Worm (Caenorhabditis elegans): ENCODE measurements around the gene ift-43.

ce11 chrII:5704479-5704878 is 43.9 kb upstream of the ift-43 start:
- no peak for TF ChIP-seq madf-8 (GFP tag; conservative IDR thresholded peaks at IDR 0.05)
- no peak for TF ChIP-seq pha-4 (tag; optimal IDR thresholded peaks at IDR 0.05)
- TF ChIP-seq unc-62 (GFP tag; optimal IDR thresholded peaks at IDR 0.05): no peak
- TF ChIP-seq F22D6.2 (tag; optimal IDR thresholded peaks at IDR 0.05): no peak
- TF ChIP-seq nhr-179 (tag; optimal IDR thresholded peaks at IDR 0.05): no peak
- no peak for TF ChIP-seq snpc-4 (GFP tag; optimal IDR thresholded peaks at IDR 0.05)
- TF ChIP-seq snpc-4 (tag; optimal IDR thresholded peaks at IDR 0.05): no peak
- TF ChIP-seq hlh-12 (tag; optimal IDR thresholded peaks at IDR 0.05): no peak
- no peak for TF ChIP-seq madf-6 (GFP tag; IDR thresholded peaks at IDR 0.05)
- TF ChIP-seq Y67H2A.10 (GFP tag; conservative IDR thresholded peaks at IDR 0.05): no peak
- TF ChIP-seq madf-10 (tag; optimal IDR thresholded peaks at IDR 0.05): no peak
- no peak for TF ChIP-seq attf-3 (GFP tag; conservative IDR thresholded peaks at IDR 0.05)
- TF ChIP-seq Y95B8A.8 (GFP tag; IDR thresholded peaks at IDR 0.05): no peak

Measured in whole organism, young adult.